Fruit fly (Drosophila melanogaster) whole organism, wandering third instar larva: ENCODE results near the gene CG6656.

ENCODE experiments used
- Abd-B ChIP-seq: fragments of >200 bp; optimal IDR thresholded peaks from 2 replicates; lab custom pipeline; 2017; ENCODE audit warnings: missing biosample characterization, missing genetic modification characterization
- CG32264 ChIP-seq: fragments of 200-800 bp; sonication (Bioruptor generic); optimal IDR thresholded peaks from 2 replicates; lab custom pipeline; 2016; ENCODE audit warnings: missing biosample characterization, missing genetic modification characterization
- CG9705 ChIP-seq: fragments of 200-800 bp; sonication (Bioruptor generic); optimal IDR thresholded peaks from 2 replicates; lab custom pipeline; 2018; ENCODE audit warnings: missing biosample characterization, mild to moderate bottlenecking, missing genetic modification characterization
- CrebA ChIP-seq: fragments of 200-800 bp; sonication (Bioruptor generic); optimal IDR thresholded peaks from 2 replicates; lab custom pipeline; 2016; ENCODE audit warnings: missing biosample characterization, mild to moderate bottlenecking, missing genetic modification characterization, borderline replicate concordance
- Dfd ChIP-seq: fragments of >200 bp; optimal IDR thresholded peaks from 2 replicates; lab custom pipeline; 2017; ENCODE audit warnings: missing biosample characterization, missing genetic modification characterization
- Dif ChIP-seq: fragments of 200-275, 200-300 bp; sonication (Bioruptor generic); optimal IDR thresholded peaks from 2 replicates; lab custom pipeline; 2018; ENCODE audit warnings: missing biosample characterization, missing genetic modification characterization; ENCODE audit not compliant: partially characterized antibody
- GATAd ChIP-seq: sonication (Bioruptor generic); optimal IDR thresholded peaks from 2 replicates; lab custom pipeline; 2016; ENCODE audit warnings: missing biosample characterization, missing genetic modification characterization
- HLH106 ChIP-seq: fragments of 200-800 bp; optimal IDR thresholded peaks from 3 replicates; lab custom pipeline; 2019; ENCODE audit warnings: missing biosample characterization, mild to moderate bottlenecking, missing genetic modification characterization, moderate library complexity
- Hnf4 ChIP-seq: fragments of 200-800 bp; sonication (Bioruptor generic); optimal IDR thresholded peaks from 2 replicates; lab custom pipeline; 2016; ENCODE audit warnings: missing biosample characterization, mild to moderate bottlenecking, missing genetic modification characterization
- Hr78 ChIP-seq: fragments of >200 bp; optimal IDR thresholded peaks from 2 replicates; lab custom pipeline; 2017; ENCODE audit warnings: missing biosample characterization, missing genetic modification characterization
- Hr83 ChIP-seq: fragments of 200-300 bp; sonication (Bioruptor generic); optimal IDR thresholded peaks from 2 replicates; lab custom pipeline; 2016; ENCODE audit warnings: missing biosample characterization, mild to moderate bottlenecking, missing genetic modification characterization, moderate library complexity; ENCODE audit not compliant: poor library complexity, severe bottlenecking
- Jra ChIP-seq: sonication (Bioruptor generic); optimal IDR thresholded peaks from 2 replicates; lab custom pipeline; 2016; ENCODE audit warnings: missing biosample characterization, missing genetic modification characterization
- Mio ChIP-seq: sonication (Bioruptor generic); optimal IDR thresholded peaks from 2 replicates; lab custom pipeline; 2016; ENCODE audit warnings: missing biosample characterization, missing genetic modification characterization
- Myc ChIP-seq: fragments of >200 bp; optimal IDR thresholded peaks from 2 replicates; lab custom pipeline; 2017
- N ChIP-seq: fragments of >200 bp; optimal IDR thresholded peaks from 2 replicates; lab custom pipeline; 2018; ENCODE audit warnings: missing biosample characterization, missing external identifiers, missing genetic modification characterization
- OdsH ChIP-seq: fragments of 200-800 bp; sonication (Bioruptor generic); optimal IDR thresholded peaks from 2 replicates; lab custom pipeline; 2016; ENCODE audit warnings: missing biosample characterization, mild to moderate bottlenecking, missing genetic modification characterization
- Rel ChIP-seq, 2 experiments: fragments of 200-800 bp; sonication (Bioruptor generic) in 1 of 2; optimal IDR thresholded peaks; 2 replicates in 1 of 2; 3 replicates in 1 of 2; lab custom pipeline; 2016 to 2019; ENCODE audit warnings: mild to moderate bottlenecking in 2 of 2, missing biosample characterization in 2 of 2, missing genetic modification characterization in 2 of 2, moderate library complexity in 1 of 2
- Sp1 ChIP-seq: fragments of 200-800 bp; sonication (Bioruptor generic); optimal IDR thresholded peaks from 3 replicates; lab custom pipeline; 2019; ENCODE audit warnings: missing biosample characterization, mild to moderate bottlenecking, missing genetic modification characterization, moderate library complexity
- Vsx2 ChIP-seq: fragments of 200-300, 225-300 bp; sonication (Bioruptor generic); optimal IDR thresholded peaks from 2 replicates; lab custom pipeline; 2018; ENCODE audit warnings: missing biosample characterization, missing genetic modification characterization; ENCODE audit not compliant: partially characterized antibody
- br ChIP-seq: fragments of 200-800 bp; sonication (Bioruptor generic); optimal IDR thresholded peaks from 2 replicates; lab custom pipeline; 2016; ENCODE audit warnings: missing biosample characterization, missing genetic modification characterization
- brk ChIP-seq: fragments of 200-800 bp; sonication (Bioruptor generic); optimal IDR thresholded peaks from 2 replicates; lab custom pipeline; 2016; ENCODE audit warnings: missing biosample characterization, mild to moderate bottlenecking, missing genetic modification characterization
- dl ChIP-seq, 2 experiments: fragments of 175-275, 200-275 bp in 1 of 2; fragments of 200-275 bp in 1 of 2; sonication (Bioruptor generic); optimal IDR thresholded peaks; lab custom pipeline; 2018; ENCODE audit warnings: mild to moderate bottlenecking in 2 of 2, missing biosample characterization in 2 of 2, missing genetic modification characterization in 2 of 2, moderate library complexity in 2 of 2; ENCODE audit not compliant: partially characterized antibody in 2 of 2, insufficient read depth in 1 of 2
- dmrt93B ChIP-seq: fragments of 200-800 bp; sonication (Bioruptor generic); optimal IDR thresholded peaks from 2 replicates; lab custom pipeline; 2018; ENCODE audit warnings: missing biosample characterization, mild to moderate bottlenecking, missing genetic modification characterization
- dsf ChIP-seq: sonication (Bioruptor generic); optimal IDR thresholded peaks from 2 replicates; lab custom pipeline; 2016; ENCODE audit warnings: missing biosample characterization, missing genetic modification characterization, borderline replicate concordance
- ey ChIP-seq: fragments of 200-800 bp; sonication (Bioruptor generic); optimal IDR thresholded peaks from 2 replicates; lab custom pipeline; 2016; ENCODE audit warnings: missing biosample characterization, missing genetic modification characterization
- foxo ChIP-seq, 2 experiments: fragments of 200-800 bp; sonication (Bioruptor generic); optimal IDR thresholded peaks; 2 replicates in 1 of 2; 3 replicates in 1 of 2; lab custom pipeline; 2016 to 2017; ENCODE audit warnings: missing biosample characterization in 2 of 2, missing genetic modification characterization in 2 of 2
- fru ChIP-seq: fragments of 200-800 bp; sonication (Bioruptor generic); optimal IDR thresholded peaks from 3 replicates; lab custom pipeline; 2016; ENCODE audit warnings: missing biosample characterization, mild to moderate bottlenecking, missing genetic modification characterization
- h ChIP-seq: fragments of 200-800 bp; sonication (Bioruptor generic); optimal IDR thresholded peaks from 3 replicates; lab custom pipeline; 2016; ENCODE audit warnings: missing biosample characterization, mild to moderate bottlenecking, missing genetic modification characterization
- jim ChIP-seq: fragments of 175-275, 200-325 bp; sonication (Bioruptor generic); optimal IDR thresholded peaks from 2 replicates; lab custom pipeline; 2016; ENCODE audit warnings: missing biosample characterization, mild to moderate bottlenecking, missing genetic modification characterization
- lola ChIP-seq: fragments of >200 bp; optimal IDR thresholded peaks from 2 replicates; lab custom pipeline; 2017; ENCODE audit warnings: missing biosample characterization, missing genetic modification characterization
- pan ChIP-seq: fragments of >200 bp; optimal IDR thresholded peaks from 2 replicates; lab custom pipeline; 2017
- psq ChIP-seq: fragments of 200-800 bp; sonication (Bioruptor generic); optimal IDR thresholded peaks from 3 replicates; lab custom pipeline; 2017; ENCODE audit warnings: missing biosample characterization, mild to moderate bottlenecking, missing genetic modification characterization, moderate library complexity
- rgr ChIP-seq: fragments of 200-800 bp; sonication (Bioruptor generic); optimal IDR thresholded peaks from 3 replicates; lab custom pipeline; 2016; ENCODE audit warnings: missing biosample characterization, mild to moderate bottlenecking, missing genetic modification characterization
- sage ChIP-seq: fragments of 200-800 bp; sonication (Bioruptor generic); optimal IDR thresholded peaks from 2 replicates; lab custom pipeline; 2016; ENCODE audit warnings: missing biosample characterization, mild to moderate bottlenecking, missing genetic modification characterization
- sv ChIP-seq: fragments of 200-800 bp; sonication (Bioruptor generic); optimal IDR thresholded peaks from 3 replicates; lab custom pipeline; 2016; ENCODE audit warnings: missing biosample characterization, missing genetic modification characterization
- tai ChIP-seq: sonication (Bioruptor generic); optimal IDR thresholded peaks from 2 replicates; lab custom pipeline; 2016; ENCODE audit warnings: missing biosample characterization, missing genetic modification characterization
- usp ChIP-seq: fragments of >200 bp; optimal IDR thresholded peaks from 2 replicates; lab custom pipeline; 2017; ENCODE audit warnings: missing biosample characterization, missing genetic modification characterization
- woc ChIP-seq: sonication (Bioruptor generic); optimal IDR thresholded peaks from 2 replicates; lab custom pipeline; 2016; ENCODE audit warnings: missing biosample characterization, mild to moderate bottlenecking, missing genetic modification characterization

CG6656 gene

DNA sequence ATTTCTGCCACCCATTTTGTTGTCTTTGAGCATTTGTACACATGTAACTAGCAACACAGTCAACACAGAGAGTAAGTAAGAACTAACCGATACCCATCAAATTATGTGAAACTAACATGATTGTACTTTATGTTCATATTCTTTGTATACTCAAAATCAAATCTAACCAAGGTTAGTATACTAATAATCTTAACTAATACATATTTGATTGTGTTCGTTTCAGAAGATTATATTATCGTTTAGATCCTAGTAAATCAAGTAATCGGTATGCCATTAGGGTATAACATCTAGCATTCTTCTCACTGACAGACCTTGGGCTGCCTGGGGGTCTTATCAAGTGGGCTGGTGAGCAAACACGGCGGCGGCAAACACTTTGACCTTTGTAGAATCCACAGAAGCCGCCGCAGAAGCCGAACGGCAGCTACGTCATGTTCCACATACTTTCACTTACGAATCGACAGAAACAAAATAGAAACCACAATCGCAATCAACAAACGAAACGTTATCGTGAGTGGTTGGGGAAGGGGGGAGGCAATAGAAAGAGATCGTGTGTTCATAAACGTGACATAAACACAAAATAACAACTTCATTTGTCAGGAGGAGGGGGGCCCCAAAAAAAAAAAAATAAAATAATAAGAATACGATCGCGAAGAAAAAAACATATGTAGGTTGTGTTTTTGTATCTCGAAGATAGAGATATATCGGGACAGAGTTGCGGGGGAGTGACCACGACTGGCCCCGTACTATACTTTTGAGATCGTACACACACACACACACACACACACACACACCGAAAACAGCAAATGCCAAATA, 39.5 kb upstream of the CG6656 start:
- TF ChIP-seq jim (GFP tag; lab: Kevin White, UChicago) = peak; percentile 66
- TF ChIP-seq Dfd (GFP tag; lab: Kevin White, UChicago) = peak; percentile 40
- no peak for TF ChIP-seq rgr (GFP tag; lab: Kevin White, UChicago)

DNA sequence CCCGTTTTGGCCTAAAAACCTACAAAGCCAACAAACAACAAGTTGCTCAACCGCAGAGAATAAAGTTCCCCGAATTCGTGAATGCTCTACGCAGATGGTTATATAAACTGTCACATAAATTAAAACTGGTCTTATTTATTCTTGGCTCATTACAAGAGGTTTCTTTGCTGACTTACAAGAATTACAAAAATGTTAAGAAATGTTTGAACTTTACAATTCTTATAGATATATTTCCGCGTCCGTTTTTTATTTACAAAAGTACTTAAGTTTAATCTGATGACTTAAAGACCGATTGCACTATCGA, 38.9 kb upstream of the CG6656 start:
- TF ChIP-seq woc (GFP tag; lab: Kevin White, UChicago) = peak; percentile 17
- TF ChIP-seq Mio (GFP tag; lab: Kevin White, UChicago) = no peak
- TF ChIP-seq tai (GFP tag; lab: Kevin White, UChicago) = peak; percentile 21
- no peak for TF ChIP-seq brk
- TF ChIP-seq foxo (GFP tag; optimal IDR thresholded peaks at IDR 0.05; lab: Kevin White, UChicago) = peak in 1 of 2 experiments; percentile 20
- TF ChIP-seq HLH106 (tag; lab: Kevin White, UChicago) = no peak
- TF ChIP-seq ey (GFP tag; lab: Kevin White, UChicago) = peak; percentile 26
- peak; percentile 19 for TF ChIP-seq fru (GFP tag; lab: Kevin White, UChicago)
- TF ChIP-seq, all 38 proteins: peak for 5

DNA sequence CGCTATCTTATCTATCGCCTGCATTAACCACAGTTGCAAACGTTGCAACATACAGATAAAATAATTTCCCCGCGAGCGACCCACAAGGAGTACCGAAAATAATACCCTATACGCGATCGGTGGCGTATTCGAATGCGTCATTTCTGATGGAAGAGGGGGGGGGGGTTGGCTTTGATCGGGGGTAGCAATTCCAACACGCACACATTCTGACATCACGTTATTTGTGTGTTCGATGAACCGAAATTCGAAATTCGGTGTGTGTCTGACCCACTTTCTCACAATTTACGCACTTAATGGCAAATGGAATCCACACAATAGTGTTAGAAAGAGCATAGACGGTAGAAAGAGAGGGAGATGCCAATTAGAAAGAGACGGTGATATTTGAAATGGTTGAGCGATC, 38.5 kb upstream of the CG6656 start:
- TF ChIP-seq Rel (GFP tag; optimal IDR thresholded peaks at IDR 0.05; lab: Kevin White, UChicago) (no peak), Rel (tag; optimal IDR thresholded peaks at IDR 0.05; lab: Kevin White, UChicago) (peak; percentile 50), GATAd (no peak), dmrt93B (GFP tag; lab: Kevin White, UChicago) (no peak), woc (GFP tag; lab: Kevin White, UChicago) (no peak)

DNA sequence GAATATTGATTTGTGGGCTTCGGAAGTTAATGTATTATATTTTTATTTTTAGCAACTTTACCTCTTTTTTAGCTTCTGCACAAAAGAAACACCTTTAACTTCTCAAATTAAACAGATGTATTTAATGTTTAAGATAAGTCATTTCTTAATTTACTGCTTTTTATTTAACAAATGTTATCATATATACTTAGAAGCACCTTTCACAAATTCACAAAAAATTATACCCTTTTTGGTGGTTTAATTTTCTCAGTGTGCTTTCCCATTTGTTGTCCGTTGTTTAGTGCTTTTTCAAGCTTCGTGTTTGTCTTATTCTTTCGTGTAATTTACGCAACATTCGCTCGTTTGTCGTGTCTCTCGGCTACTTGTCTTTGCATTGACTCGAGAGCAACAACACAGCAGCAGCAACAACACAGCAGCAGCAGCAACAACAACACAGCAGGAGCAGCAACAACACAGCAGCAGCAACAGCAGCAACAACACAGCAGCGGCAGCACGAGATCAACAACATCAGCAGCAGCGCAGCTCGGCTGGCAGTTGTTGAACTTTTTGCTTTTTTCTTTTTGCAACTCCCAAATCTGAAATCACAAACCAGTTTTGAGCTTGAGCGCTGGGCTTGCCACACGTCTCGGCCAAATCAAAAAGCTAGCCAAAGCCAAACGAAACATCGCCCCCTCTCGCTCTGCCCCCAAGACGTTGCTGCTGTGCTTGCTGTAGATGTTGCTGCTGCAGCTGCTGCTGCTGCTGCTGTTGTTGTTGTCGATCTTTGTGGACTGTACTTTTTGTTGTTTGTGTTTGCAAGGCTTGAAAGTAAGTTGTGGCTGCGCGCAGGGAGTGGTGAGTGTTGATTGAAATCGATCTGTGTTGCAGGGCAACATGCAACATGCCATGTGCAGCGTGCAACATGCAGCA, 37.8 kb upstream of the CG6656 start:
- TF ChIP-seq br (GFP tag; lab: Kevin White, UChicago) (no peak), Myc (lab: Kevin White, UChicago) (no peak), Rel (GFP tag; optimal IDR thresholded peaks at IDR 0.05; lab: Kevin White, UChicago) (peak; percentile 12), Rel (tag; optimal IDR thresholded peaks at IDR 0.05; lab: Kevin White, UChicago) (peak; percentile 20), OdsH (GFP tag; lab: Kevin White, UChicago) (no peak), sage (GFP tag; lab: Kevin White, UChicago) (peak; percentile 7), Jra (GFP tag; lab: Kevin White, UChicago) (no peak), Vsx2 (GFP tag; lab: Kevin White, UChicago) (no peak), usp (GFP tag; lab: Kevin White, UChicago) (no peak), pan (lab: Kevin White, UChicago) (no peak), CrebA (no peak), brk (no peak), lola (no peak), dsf (GFP tag; lab: Kevin White, UChicago) (no peak), GATAd (no peak), jim (GFP tag; lab: Kevin White, UChicago) (peak; percentile 48), HLH106 (tag; lab: Kevin White, UChicago) (no peak), Dfd (GFP tag; lab: Kevin White, UChicago) (peak; percentile 93), Hr83 (no peak), N (no peak), fru (GFP tag; lab: Kevin White, UChicago) (peak; percentile 77), sv (no peak), tai (GFP tag; lab: Kevin White, UChicago) (no peak), Sp1 (GFP tag; lab: Kevin White, UChicago) (no peak), Dif (GFP tag; lab: Kevin White, UChicago) (no peak), Hnf4 (GFP tag; lab: Kevin White, UChicago) (no peak), ey (GFP tag; lab: Kevin White, UChicago) (no peak), foxo (GFP tag; optimal IDR thresholded peaks at IDR 0.05; lab: Kevin White, UChicago) (peak in 1 of 2 experiments; percentile 1), psq (GFP tag; lab: Kevin White, UChicago) (peak; percentile 56), rgr (GFP tag; lab: Kevin White, UChicago) (no peak), Abd-B (GFP tag; lab: Kevin White, UChicago) (no peak), Hr78 (GFP tag; lab: Kevin White, UChicago) (no peak), CG9705 (GFP tag; lab: Kevin White, UChicago) (no peak), woc (GFP tag; lab: Kevin White, UChicago) (peak; percentile 20), dmrt93B (GFP tag; lab: Kevin White, UChicago) (peak; percentile 31), h (GFP tag; lab: Kevin White, UChicago) (no peak), CG32264 (GFP tag; lab: Kevin White, UChicago) (peak; percentile 49), dl (GFP tag; optimal IDR thresholded peaks at IDR 0.05; lab: Kevin White, UChicago; ENCODE audit: insufficient read depth in 1 of 2, partially characterized antibody in 2 of 2) (no peak), Mio (GFP tag; lab: Kevin White, UChicago) (no peak)
